Fruit fly (Drosophila melanogaster): Measurements from ENCODE around the gene CG3386.

DNA sequence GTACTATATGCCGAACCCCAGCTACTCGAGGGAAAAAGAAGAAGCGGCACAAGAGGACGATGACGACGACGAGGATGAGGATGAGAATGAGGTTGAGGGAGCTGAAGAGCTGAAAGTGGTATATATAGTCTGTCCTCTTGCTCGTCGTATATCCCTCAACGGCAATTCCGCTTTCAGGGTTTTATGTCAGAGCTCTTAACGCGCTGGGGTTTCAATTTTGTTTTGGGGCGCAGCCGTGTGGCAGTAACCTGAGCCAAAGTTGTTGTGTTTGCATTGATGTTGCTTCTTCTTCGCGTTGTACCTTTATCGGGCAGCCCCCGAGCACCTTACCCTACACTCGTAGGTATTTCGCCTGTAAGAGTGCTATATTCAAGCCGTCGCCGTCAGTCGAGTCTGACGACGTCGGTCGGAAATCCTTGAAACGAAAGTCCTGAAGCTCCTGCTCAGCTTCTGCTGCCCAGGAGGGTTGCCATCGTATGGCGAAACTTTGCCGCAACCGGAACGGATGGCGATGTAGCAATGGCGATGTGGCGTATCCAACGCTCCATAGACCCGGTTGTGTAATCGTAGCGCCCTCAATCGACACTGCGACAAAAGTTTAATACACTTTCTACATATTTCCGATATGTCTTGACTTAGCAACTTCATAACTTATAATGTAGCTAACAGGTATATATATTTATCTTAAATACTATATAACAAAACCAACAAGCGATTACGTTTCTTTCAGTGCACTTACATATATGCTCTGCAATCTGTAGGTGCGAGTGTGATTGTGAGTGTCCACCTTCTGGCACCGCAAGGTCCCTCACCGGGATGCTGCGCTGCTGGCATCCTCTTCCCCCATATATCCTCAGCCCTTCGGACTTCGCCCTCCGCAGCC, 22.6 kb upstream of the CG3386 start:
- peak; percentile 63 for TF ChIP-seq CG15710 (tag; optimal IDR thresholded peaks at IDR 0.05)
- TF ChIP-seq CG4496 (GFP tag; IDR thresholded peaks at IDR 0.05), result peak; percentile 70; the same call in 2 of the 3 replicates
- peak; percentile 64 for TF ChIP-seq CG17806 (tag; optimal IDR thresholded peaks at IDR 0.05)
- TF ChIP-seq EcR (GFP tag; optimal IDR thresholded peaks at IDR 0.05), result no peak
